Worm (Caenorhabditis elegans): ENCODE measurements around the gene Y49E10.10.

- TF ChIP-seq Y67H2A.10 (GFP tag; conservative IDR thresholded peaks at IDR 0.05): no peak
- no peak for TF ChIP-seq nhr-27 (tag; optimal IDR thresholded peaks at IDR 0.05)
- TF ChIP-seq efl-1 (GFP tag; optimal IDR thresholded peaks at IDR 0.05): no peak
- no peak for TF ChIP-seq ceh-27 (GFP tag; optimal IDR thresholded peaks at IDR 0.05)
- no peak for TF ChIP-seq ccch-3 (GFP tag; optimal IDR thresholded peaks at IDR 0.05)
Measured at ce11 chrIII:12411059-12411458, 15.8 kb downstream of the Y49E10.10 start.

All from whole organism, young adult.